Fruit fly (Drosophila melanogaster): ENCODE data around the gene Sema5c.

DNA sequence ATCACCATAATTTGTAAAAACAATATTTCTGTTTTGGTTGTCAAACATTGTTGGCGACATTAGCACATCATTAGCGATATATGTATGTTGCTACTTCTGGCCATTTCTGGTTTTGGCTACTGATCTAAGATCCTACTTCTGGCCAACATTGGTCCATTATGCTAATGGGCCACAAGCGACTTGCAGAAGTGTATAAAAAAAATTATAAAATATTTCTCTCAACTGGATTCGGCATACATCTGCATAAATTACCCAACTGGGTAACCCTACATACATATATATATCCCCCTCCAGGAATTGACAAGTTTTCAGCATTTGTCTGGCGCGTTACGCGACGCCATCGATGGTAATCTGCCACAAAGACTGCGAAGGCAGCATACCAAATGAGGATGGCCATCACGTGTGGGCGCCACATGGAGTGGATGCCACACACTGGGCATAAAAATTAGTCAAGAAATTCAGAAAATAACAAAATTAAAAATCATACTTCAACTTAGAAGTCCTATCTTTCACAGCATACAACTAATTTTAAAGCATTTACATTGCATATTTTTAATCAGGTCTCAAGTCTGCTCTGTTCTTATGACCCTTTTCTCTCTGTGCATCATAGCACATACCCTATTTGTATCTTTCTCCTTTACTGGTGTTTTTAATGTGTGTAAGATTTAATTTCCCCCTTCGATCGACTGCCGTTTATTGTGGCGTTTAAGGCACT lies 44.0 kb downstream of the Sema5c start:
- TF ChIP-seq Myc (optimal IDR thresholded peaks at IDR 0.05) (no peak), h (optimal IDR thresholded peaks at IDR 0.05) (no peak), ttk (optimal IDR thresholded peaks at IDR 0.05) (no peak), psq (optimal IDR thresholded peaks at IDR 0.05) (no peak)
